Fruit fly (Drosophila melanogaster): ENCODE results near the gene Ir8a.

Gene Ir8a

dm6 chrX:9251212-9251877, 15.0 kb upstream of the Ir8a start (continued):
- TF ChIP-seq chn (GFP tag; optimal IDR thresholded peaks at IDR 0.05) (no peak), Ravus (GFP tag; IDR thresholded peaks at IDR 0.05) (no peak), ara (GFP tag; IDR thresholded peaks at IDR 0.05) (no peak), psq (GFP tag; optimal IDR thresholded peaks at IDR 0.05) (no peak), Hr3 (GFP tag; optimal IDR thresholded peaks at IDR 0.05) (no peak), crol (GFP tag; IDR thresholded peaks at IDR 0.05) (peak; percentile 84), CG15514 (GFP tag; optimal IDR thresholded peaks at IDR 0.05) (no peak), disco-r (GFP tag; optimal IDR thresholded peaks at IDR 0.05) (no peak), CkIIα-i1 (GFP tag; IDR thresholded peaks at IDR 0.05) (no peak), ftz-f1 (GFP tag; optimal IDR thresholded peaks at IDR 0.05) (no peak), CG10979 (tag; optimal IDR thresholded peaks at IDR 0.05) (peak; percentile 34), CG7839 (tag; optimal IDR thresholded peaks at IDR 0.05) (peak; percentile 3), Kr (GFP tag; optimal IDR thresholded peaks at IDR 0.05) (no peak), CG4360 (GFP tag; IDR thresholded peaks at IDR 0.05) (peak; percentile 25; the same call in 1 of the 2 replicates), nerfin-1 (tag; optimal IDR thresholded peaks at IDR 0.05) (no peak), pita (GFP tag; optimal IDR thresholded peaks at IDR 0.05) (no peak), Neu2 (GFP tag; optimal IDR thresholded peaks at IDR 0.05; ENCODE audit: borderline replicate concordance) (no peak), zen (tag; optimal IDR thresholded peaks at IDR 0.05) (no peak), CG3847 (GFP tag; IDR thresholded peaks at IDR 0.05) (no peak), CG8359 (GFP tag; optimal IDR thresholded peaks at IDR 0.05; ENCODE audit: borderline replicate concordance) (no peak), pzg (GFP tag; optimal IDR thresholded peaks at IDR 0.05) (no peak), CG12391 (tag; optimal IDR thresholded peaks at IDR 0.05) (peak; percentile 40), unc-4 (GFP tag; IDR thresholded peaks at IDR 0.05; ENCODE audit: partially characterized antibody) (no peak), lmd (GFP tag; IDR thresholded peaks at IDR 0.05) (peak; percentile 29; the same call in 1 of the 2 replicates), CG10565 (GFP tag; optimal IDR thresholded peaks at IDR 0.05) (no peak), CG8290 (GFP tag; optimal IDR thresholded peaks at IDR 0.05) (no peak), CG8290 (tag; optimal IDR thresholded peaks at IDR 0.05) (peak in 1 of 2 experiments; percentile 45), CG7987 (GFP tag; optimal IDR thresholded peaks at IDR 0.05) (no peak), bsh (GFP tag; optimal IDR thresholded peaks at IDR 0.05) (peak; percentile 1 to 37), CG2875 (GFP tag; optimal IDR thresholded peaks at IDR 0.05) (no peak), CG10654 (GFP tag; optimal IDR thresholded peaks at IDR 0.05) (peak; percentile 23), CG17361 (GFP tag; IDR thresholded peaks at IDR 0.05) (peak; percentile 47; the same call in 1 of the 3 replicates), ro (GFP tag; IDR thresholded peaks at IDR 0.05) (no peak), CG30020 (tag; optimal IDR thresholded peaks at IDR 0.05) (no peak), lov (optimal IDR thresholded peaks at IDR 0.05) (no peak), lov (GFP tag; IDR thresholded peaks at IDR 0.05) (no peak), CG18011 (GFP tag; optimal IDR thresholded peaks at IDR 0.05) (no peak), CG14710 (tag; optimal IDR thresholded peaks at IDR 0.05) (no peak), wdn (GFP tag; IDR thresholded peaks at IDR 0.05) (no peak), Hey (tag; optimal IDR thresholded peaks at IDR 0.05) (no peak), CG18476 (GFP tag; optimal IDR thresholded peaks at IDR 0.05) (no peak), cad (GFP tag; optimal IDR thresholded peaks at IDR 0.05) (no peak), Ptx1 (GFP tag; IDR thresholded peaks at IDR 0.05) (peak; percentile 28; the same call in 1 of the 2 replicates), bab2 (GFP tag; optimal IDR thresholded peaks at IDR 0.05) (no peak), E2f1 (GFP tag; IDR thresholded peaks at IDR 0.05) (0 out of 2 replicates have a peak, but pooled peaks have one; percentile 9), CG7271 (tag; optimal IDR thresholded peaks at IDR 0.05) (no peak), Hmr (GFP tag; optimal IDR thresholded peaks at IDR 0.05) (no peak), phol (tag; optimal IDR thresholded peaks at IDR 0.05) (peak; percentile 15), CG1602 (GFP tag; optimal IDR thresholded peaks at IDR 0.05) (no peak), pb (GFP tag; optimal IDR thresholded peaks at IDR 0.05) (no peak)
